Worm (Caenorhabditis elegans): ENCODE results near the gene Y26G10.4.

ce11 chrV:17695802-17696201 lies 3.2 kb downstream of the Y26G10.4 start, which contains the start of gene Y26G10.1:
- TF ChIP-seq ztf-29 (GFP tag; IDR thresholded peaks at IDR 0.05) (no peak), cog-1 (tag; optimal IDR thresholded peaks at IDR 0.05) (no peak), ztf-23 (GFP tag; IDR thresholded peaks at IDR 0.05) (no peak), flt-1 (GFP tag; IDR thresholded peaks at IDR 0.05) (no peak), ref-1 (GFP tag; conservative IDR thresholded peaks at IDR 0.05) (no peak), T22C8.4 (GFP tag; IDR thresholded peaks at IDR 0.05) (no peak), med-1 (GFP tag; optimal IDR thresholded peaks at IDR 0.05; ENCODE audit: insufficient read depth) (no peak), tab-1 (GFP tag; IDR thresholded peaks at IDR 0.05) (no peak)

All from whole organism, midembryonic.